Worm (Caenorhabditis elegans): ENCODE data around the gene B0563.6.

- no peak for TF ChIP-seq peb-1 (tag; optimal IDR thresholded peaks at IDR 0.05)
- TF ChIP-seq nhr-11 (tag; optimal IDR thresholded peaks at IDR 0.05): no peak
- TF ChIP-seq nhr-25 (tag; optimal IDR thresholded peaks at IDR 0.05): no peak
- TF ChIP-seq lin-39 (tag; optimal IDR thresholded peaks at IDR 0.05): no peak
- TF ChIP-seq aly-2 (tag; optimal IDR thresholded peaks at IDR 0.05): no peak
- no peak for TF ChIP-seq mdl-1 (tag; optimal IDR thresholded peaks at IDR 0.05)
These were observed 16.7 kb downstream of the B0563.6 start, which contains the start of gene B0563.7 for ce11 chrX:9154216-9154615.

Measured in whole organism, L2 larva.